Worm (Caenorhabditis elegans) whole organism, L4 larva: ENCODE measurements around the gene crb-1.

Source experiments
- F49E8.2 ChIP-seq: sonication (generic microtip); optimal IDR thresholded peaks from 2 replicates; lab custom pipeline; 2016; ENCODE audit warnings: missing compliant biosample characterization, mild to moderate bottlenecking, missing genetic modification characterization, borderline replicate concordance
- ceh-44 ChIP-seq: fragments of 200-800 bp; sonication (Bioruptor generic); IDR thresholded peaks from 2 replicates; pipeline ENCODE4 v1.3.6; 2022; ENCODE audit warnings: missing genetic modification reagents, missing genetic modification characterization, missing compliant biosample characterization
- daf-8 ChIP-seq: fragments of 200-800 bp; sonication (Bioruptor generic); IDR thresholded peaks from 2 replicates; pipeline ENCODE4 v1.3.6; 2022; ENCODE audit warnings: missing genetic modification characterization, missing compliant biosample characterization
- egl-27 ChIP-seq: sonication (generic microtip); optimal IDR thresholded peaks from 3 replicates; lab custom pipeline; 2017; ENCODE audit warnings: missing biosample characterization, missing genetic modification reagents, missing genetic modification characterization
- hlh-11 ChIP-seq: fragments of 200-800 bp; sonication (Bioruptor generic); optimal IDR thresholded peaks from 2 replicates; lab custom pipeline; 2018; ENCODE audit warnings: mild to moderate bottlenecking, missing genetic modification characterization, missing compliant biosample characterization
- lin-29 ChIP-seq: fragments of 200-800 bp; sonication (Bioruptor generic); IDR thresholded peaks from 2 replicates; pipeline ENCODE4 v1.3.6; 2022; ENCODE audit warnings: missing genetic modification reagents, missing genetic modification characterization, missing compliant biosample characterization
- lsy-2 ChIP-seq, 2 experiments: fragments of 150-350 bp in 1 of 2; sonication (generic microtip) in 1 of 2; optimal IDR thresholded peaks; 2 replicates each; lab custom pipeline; 2014 to 2017; ENCODE audit warnings: missing biosample characterization in 2 of 2, missing genetic modification characterization in 2 of 2
- mdl-1 ChIP-seq, 2 experiments: fragments of 150-350 bp in 1 of 2; sonication (generic microtip) in 1 of 2; optimal IDR thresholded peaks; 2 replicates each; lab custom pipeline; 2014 to 2017; ENCODE audit warnings: missing biosample characterization in 2 of 2, missing genetic modification characterization in 2 of 2
- pqm-1 ChIP-seq: sonication (generic microtip); optimal IDR thresholded peaks from 2 replicates; lab custom pipeline; 2017; ENCODE audit warnings: missing biosample characterization, missing genetic modification characterization
- sdz-12 ChIP-seq: fragments of 200-800 bp; sonication (Bioruptor generic); optimal IDR thresholded peaks from 2 replicates; lab custom pipeline; 2018; ENCODE audit warnings: mild to moderate bottlenecking, missing genetic modification characterization, missing compliant biosample characterization
- set-16 ChIP-seq: fragments of 200-800 bp; sonication (Bioruptor generic); IDR thresholded peaks from 2 replicates; pipeline ENCODE4 v1.3.6; 2022; ENCODE audit warnings: missing genetic modification reagents, missing genetic modification characterization, missing compliant biosample characterization
- skn-1 ChIP-seq: fragments of 150-350 bp; optimal IDR thresholded peaks from 2 replicates; lab custom pipeline; 2014; ENCODE audit warnings: missing biosample characterization, missing genetic modification characterization
- zfp-3 ChIP-seq: fragments of 200-800 bp; sonication (Bioruptor generic); conservative IDR thresholded peaks from 2 replicates; pipeline ENCODE4 v1.3.6; 2022; ENCODE audit warnings: missing genetic modification reagents, missing genetic modification characterization, missing compliant biosample characterization

DNA sequence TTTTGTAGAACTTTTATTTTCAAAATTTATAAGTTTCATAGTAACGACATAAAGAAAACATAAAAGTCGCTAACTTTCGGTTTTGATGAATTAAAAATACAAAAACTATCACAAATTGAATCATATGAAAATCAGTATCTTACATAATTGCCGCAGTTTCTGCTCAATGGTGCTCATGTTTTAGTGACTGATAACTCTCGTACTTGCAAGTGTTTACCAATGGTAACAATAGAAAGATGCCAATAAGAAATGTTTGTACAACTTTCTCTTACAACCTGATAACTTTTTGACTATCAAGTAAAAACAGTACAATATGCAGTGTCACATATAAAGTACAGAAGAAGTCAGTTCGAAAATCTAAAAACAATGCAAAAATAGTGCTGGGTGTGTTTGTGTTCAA is 27.7 kb downstream of the crb-1 start:
- TF ChIP-seq F49E8.2 (tag; lab: Kevin White, UChicago) (no peak), ceh-44 (GFP tag; lab: Robert Waterston, UW) (no peak), daf-8 (GFP tag; lab: Robert Waterston, UW) (no peak), skn-1 (no peak), set-16 (GFP tag; lab: Robert Waterston, UW) (no peak), hlh-11 (tag; lab: Kevin White, UChicago) (no peak), lsy-2 (tag; optimal IDR thresholded peaks at IDR 0.05; lab: Kevin White, UChicago) (no peak), zfp-3 (GFP tag; lab: Robert Waterston, UW) (no peak), egl-27 (tag; lab: Kevin White, UChicago) (no peak), mdl-1 (tag; optimal IDR thresholded peaks at IDR 0.05; lab: Kevin White, UChicago) (no peak), lin-29 (GFP tag; lab: Robert Waterston, UW) (no peak), sdz-12 (GFP tag; lab: Kevin White, UChicago) (no peak), pqm-1 (tag; lab: Kevin White, UChicago) (peak; percentile 53)
